Worm (Caenorhabditis elegans): Measurements from ENCODE around the gene grl-1.

The grl-1 gene

ce11 chrV:5504807-5505442 is 28.7 kb downstream of the grl-1 start, which contains the start of the genes dnj-19 and nhr-47 (continued):
- peak; percentile 61 for TF ChIP-seq ceh-16 (tag; optimal IDR thresholded peaks at IDR 0.05)
- peak; percentile 97 for TF ChIP-seq lin-11 (tag; optimal IDR thresholded peaks at IDR 0.05)
- no peak for TF ChIP-seq mbf-1 (tag; optimal IDR thresholded peaks at IDR 0.05)
- TF ChIP-seq ztf-1 (GFP tag; conservative IDR thresholded peaks at IDR 0.05) = no peak
- TF ChIP-seq mdl-1 (tag; optimal IDR thresholded peaks at IDR 0.05) = peak in 1 of 2 experiments; percentile 68
- peak; percentile 96 for TF ChIP-seq C34F6.9 (tag; optimal IDR thresholded peaks at IDR 0.05)
- TF ChIP-seq peb-1 (tag; optimal IDR thresholded peaks at IDR 0.05) = no peak
- TF ChIP-seq ztf-11 (tag; optimal IDR thresholded peaks at IDR 0.05) = no peak
- no peak for TF ChIP-seq skn-1 (tag; optimal IDR thresholded peaks at IDR 0.05)
- peak; percentile 7 for TF ChIP-seq ama-1 (optimal IDR thresholded peaks at IDR 0.05)
- TF ChIP-seq mab-5 (tag; optimal IDR thresholded peaks at IDR 0.05) = peak; percentile 86
- no peak for TF ChIP-seq nhr-77 (tag; optimal IDR thresholded peaks at IDR 0.05)
- TF ChIP-seq unc-39 (tag; optimal IDR thresholded peaks at IDR 0.05) = no peak
- TF ChIP-seq gmeb-1 (tag; optimal IDR thresholded peaks at IDR 0.05) = peak; percentile 90
- TF ChIP-seq unc-62 (GFP tag; optimal IDR thresholded peaks at IDR 0.05) = peak; percentile 22

ce11 chrV:5504295-5504694 is 29.4 kb downstream of the grl-1 start:
- TF ChIP-seq ztf-1 (GFP tag; conservative IDR thresholded peaks at IDR 0.05) (no peak), nhr-10 (tag; optimal IDR thresholded peaks at IDR 0.05) (no peak), lin-11 (tag; optimal IDR thresholded peaks at IDR 0.05) (no peak), skn-1 (tag; optimal IDR thresholded peaks at IDR 0.05) (no peak), dmd-4 (tag; optimal IDR thresholded peaks at IDR 0.05) (no peak), zag-1 (tag; optimal IDR thresholded peaks at IDR 0.05) (no peak), nhr-23 (tag; optimal IDR thresholded peaks at IDR 0.05) (no peak)

ce11 chrV:5502701-5503100 is 31.0 kb downstream of the grl-1 start:
- peak; percentile 29 for TF ChIP-seq ama-1 (optimal IDR thresholded peaks at IDR 0.05)
- peak; percentile 6 for TF ChIP-seq sma-3 (GFP tag; optimal IDR thresholded peaks at IDR 0.05)
- TF ChIP-seq ztf-1 (GFP tag; conservative IDR thresholded peaks at IDR 0.05) = no peak

DNA sequence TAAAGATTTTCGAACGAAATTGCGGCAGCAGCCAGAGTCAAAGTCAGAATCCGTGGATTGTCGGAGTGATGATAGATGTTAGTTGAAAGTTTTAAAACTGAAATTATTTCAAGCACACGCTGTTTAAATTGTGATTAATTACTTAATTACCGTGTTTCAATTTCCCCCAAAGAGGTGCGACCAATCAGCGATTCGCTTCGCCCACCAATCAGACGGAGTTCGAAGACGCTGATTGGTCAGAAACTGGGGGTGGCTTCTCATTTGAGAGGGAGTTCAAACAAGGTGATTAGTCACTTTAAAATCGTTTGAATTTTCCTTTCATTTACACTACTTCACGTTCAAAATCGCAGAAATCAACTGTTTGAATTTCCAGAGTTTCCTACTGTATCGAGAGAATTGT is 34.2 kb downstream of the grl-1 start:
- TF ChIP-seq ceh-82 (tag; optimal IDR thresholded peaks at IDR 0.05) (no peak), nhr-6 (tag; optimal IDR thresholded peaks at IDR 0.05) (no peak), C34F6.9 (tag; optimal IDR thresholded peaks at IDR 0.05) (no peak), lin-11 (tag; optimal IDR thresholded peaks at IDR 0.05) (no peak), ztf-11 (tag; optimal IDR thresholded peaks at IDR 0.05) (no peak), nhr-77 (tag; optimal IDR thresholded peaks at IDR 0.05) (no peak), R02D3.7 (tag; optimal IDR thresholded peaks at IDR 0.05) (no peak)

DNA sequence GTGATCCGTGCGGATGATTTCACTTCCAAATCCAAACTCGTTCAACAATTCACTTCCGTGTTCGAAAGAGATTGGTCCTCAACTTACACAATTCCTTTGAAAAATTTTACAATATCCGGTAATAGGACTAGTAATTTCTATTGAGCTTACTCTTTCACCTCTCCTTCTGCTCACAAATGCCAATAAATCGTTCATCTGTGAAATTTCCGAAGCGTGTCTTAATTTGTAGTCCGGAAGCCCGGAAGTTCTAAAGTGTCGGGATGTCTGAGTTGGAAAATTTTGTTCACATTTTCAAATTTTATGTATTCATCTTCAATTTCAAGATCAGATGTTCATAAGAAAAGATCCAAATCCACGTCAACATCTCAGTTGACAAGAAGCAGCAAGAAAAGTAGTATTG is 40.2 kb downstream of the grl-1 start, which contains the start of gene T05C3.2:
Gene T05C3.2, plus strand, starts transcription at position 301 of the 400 bp plus-strand sequence.
- TF ChIP-seq lin-39 (tag; optimal IDR thresholded peaks at IDR 0.05) (no peak), egl-27 (tag; optimal IDR thresholded peaks at IDR 0.05) (no peak), sem-4 (tag; optimal IDR thresholded peaks at IDR 0.05) (no peak), unc-55 (GFP tag; optimal IDR thresholded peaks at IDR 0.05) (no peak), ztf-11 (tag; optimal IDR thresholded peaks at IDR 0.05) (no peak), gmeb-1 (tag; optimal IDR thresholded peaks at IDR 0.05) (no peak), sma-3 (GFP tag; optimal IDR thresholded peaks at IDR 0.05) (no peak), nhr-129 (tag; optimal IDR thresholded peaks at IDR 0.05) (no peak), nhr-237 (tag; optimal IDR thresholded peaks at IDR 0.05) (no peak), elt-1 (tag; optimal IDR thresholded peaks at IDR 0.05) (no peak), aly-2 (tag; optimal IDR thresholded peaks at IDR 0.05) (no peak), nhr-10 (tag; optimal IDR thresholded peaks at IDR 0.05) (no peak), blmp-1 (tag; optimal IDR thresholded peaks at IDR 0.05; ENCODE audit: insufficient read depth) (no peak), fos-1 (tag; optimal IDR thresholded peaks at IDR 0.05) (no peak), lin-13 (GFP tag; optimal IDR thresholded peaks at IDR 0.05) (no peak), nhr-25 (tag; optimal IDR thresholded peaks at IDR 0.05) (no peak), lsy-2 (tag; optimal IDR thresholded peaks at IDR 0.05) (no peak), elt-3 (tag; optimal IDR thresholded peaks at IDR 0.05) (no peak), F13H6.1 (tag; optimal IDR thresholded peaks at IDR 0.05) (no peak), zag-1 (tag; optimal IDR thresholded peaks at IDR 0.05) (no peak)
